Fruit fly (Drosophila melanogaster): Measurements from ENCODE around the gene Jon25Biii.

DNA sequence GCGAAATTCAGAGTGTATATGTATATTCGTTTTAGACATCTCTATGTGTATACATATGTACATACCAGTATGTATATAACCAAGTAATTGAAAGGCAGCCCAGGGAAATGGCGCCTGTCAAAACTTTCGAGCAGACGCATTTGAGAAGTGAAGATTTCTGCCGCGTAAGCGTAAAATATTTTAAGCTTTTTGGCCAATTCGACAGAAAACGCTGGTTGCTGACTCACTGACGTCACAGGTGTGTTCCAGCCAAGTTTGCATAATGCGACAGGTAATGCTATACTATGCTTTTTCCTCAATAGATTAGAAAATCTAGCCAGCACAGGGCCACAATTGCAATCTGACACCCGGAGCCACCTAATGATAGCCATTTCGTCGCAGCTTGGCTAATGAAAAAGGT, 33.8 kb downstream of the Jon25Biii start:
- no peak for TF ChIP-seq usp (GFP tag; optimal IDR thresholded peaks at IDR 0.05)
- TF ChIP-seq EcR (GFP tag; optimal IDR thresholded peaks at IDR 0.05), result no peak
- no peak for TF ChIP-seq psq (optimal IDR thresholded peaks at IDR 0.05)

Measured in whole organism.